Worm (Caenorhabditis elegans): ENCODE results near the gene exc-14.

Gene exc-14

ce11 chrV:5027640-5028039 is 18.4 kb downstream of the exc-14 start, which contains the start of gene cpt-4:
TSS of gene cpt-4 (minus strand) at chrV:5027723.
- TF ChIP-seq mml-1 (tag; optimal IDR thresholded peaks at IDR 0.05) (no peak), elt-1 (tag; optimal IDR thresholded peaks at IDR 0.05) (no peak), elt-2 (tag; optimal IDR thresholded peaks at IDR 0.05) (peak; percentile 95), mdl-1 (tag; optimal IDR thresholded peaks at IDR 0.05) (peak; percentile 5), unc-39 (tag; optimal IDR thresholded peaks at IDR 0.05) (no peak), nhr-23 (tag; optimal IDR thresholded peaks at IDR 0.05) (no peak), nhr-237 (tag; optimal IDR thresholded peaks at IDR 0.05) (no peak), pqm-1 (tag; optimal IDR thresholded peaks at IDR 0.05) (peak; percentile 83), unc-62 (GFP tag; optimal IDR thresholded peaks at IDR 0.05) (no peak), R02D3.7 (tag; optimal IDR thresholded peaks at IDR 0.05) (no peak), nhr-28 (tag; optimal IDR thresholded peaks at IDR 0.05) (no peak), ama-1 (optimal IDR thresholded peaks at IDR 0.05) (no peak), egl-27 (tag; optimal IDR thresholded peaks at IDR 0.05) (no peak), ceh-28 (tag; optimal IDR thresholded peaks at IDR 0.05) (no peak), egl-5 (tag; optimal IDR thresholded peaks at IDR 0.05) (no peak), lin-15B (tag; optimal IDR thresholded peaks at IDR 0.05) (no peak)

- TF ChIP-seq nhr-25 (tag; optimal IDR thresholded peaks at IDR 0.05) (no peak), nhr-237 (tag; optimal IDR thresholded peaks at IDR 0.05) (no peak), pqm-1 (tag; optimal IDR thresholded peaks at IDR 0.05) (peak; percentile 58), ceh-16 (tag; optimal IDR thresholded peaks at IDR 0.05) (no peak), nhr-43 (tag; optimal IDR thresholded peaks at IDR 0.05; ENCODE audit: poor library complexity, severe bottlenecking) (peak; percentile 13), nhr-28 (tag; optimal IDR thresholded peaks at IDR 0.05) (no peak), mml-1 (tag; optimal IDR thresholded peaks at IDR 0.05) (no peak), nhr-77 (tag; optimal IDR thresholded peaks at IDR 0.05) (no peak), R02D3.7 (tag; optimal IDR thresholded peaks at IDR 0.05) (no peak), mdl-1 (tag; optimal IDR thresholded peaks at IDR 0.05) (no peak), zag-1 (tag; optimal IDR thresholded peaks at IDR 0.05) (no peak), daf-12 (tag; optimal IDR thresholded peaks at IDR 0.05) (no peak), skn-1 (tag; optimal IDR thresholded peaks at IDR 0.05) (no peak), elt-3 (tag; optimal IDR thresholded peaks at IDR 0.05) (no peak), egl-5 (tag; optimal IDR thresholded peaks at IDR 0.05) (no peak), fos-1 (tag; optimal IDR thresholded peaks at IDR 0.05) (no peak), lsy-12 (tag; optimal IDR thresholded peaks at IDR 0.05) (no peak), nhr-76 (tag; optimal IDR thresholded peaks at IDR 0.05) (no peak), elt-2 (tag; optimal IDR thresholded peaks at IDR 0.05) (peak; percentile 90), ztf-4 (tag; optimal IDR thresholded peaks at IDR 0.05) (no peak)
Measured at ce11 chrV:5026438-5026837, 19.6 kb downstream of the exc-14 start.

- TF ChIP-seq hmg-11 (tag; optimal IDR thresholded peaks at IDR 0.05) (no peak), elt-2 (tag; optimal IDR thresholded peaks at IDR 0.05) (peak; percentile 2)
Measured at ce11 chrV:5023355-5023754, 22.6 kb downstream of the exc-14 start.

- TF ChIP-seq aly-2 (tag; optimal IDR thresholded peaks at IDR 0.05) (no peak), pqm-1 (tag; optimal IDR thresholded peaks at IDR 0.05) (peak; percentile 28), egl-5 (tag; optimal IDR thresholded peaks at IDR 0.05) (no peak)
Measured at ce11 chrV:5018810-5019274, 27.2 kb downstream of the exc-14 start, which contains the start of gene srr-4. TSS of gene srr-4 (plus strand) at chrV:5019224.

ce11 chrV:5018067-5018466 is 27.9 kb downstream of the exc-14 start:
- peak; percentile 85 for TF ChIP-seq pqm-1 (tag; optimal IDR thresholded peaks at IDR 0.05)
- no peak for TF ChIP-seq nhr-43 (tag; optimal IDR thresholded peaks at IDR 0.05; ENCODE audit: poor library complexity, severe bottlenecking)
- TF ChIP-seq elt-2 (tag; optimal IDR thresholded peaks at IDR 0.05): peak; percentile 86
- TF ChIP-seq tbx-2 (tag; optimal IDR thresholded peaks at IDR 0.05): no peak

ce11 chrV:5016728-5017127 is 29.3 kb downstream of the exc-14 start:
- no peak for TF ChIP-seq ceh-9 (tag; optimal IDR thresholded peaks at IDR 0.05)
- no peak for TF ChIP-seq aly-2 (tag; optimal IDR thresholded peaks at IDR 0.05)
- no peak for TF ChIP-seq elt-2 (tag; optimal IDR thresholded peaks at IDR 0.05)
- TF ChIP-seq skn-1 (tag; optimal IDR thresholded peaks at IDR 0.05): no peak
- TF ChIP-seq elt-1 (tag; optimal IDR thresholded peaks at IDR 0.05): no peak
- no peak for TF ChIP-seq unc-39 (tag; optimal IDR thresholded peaks at IDR 0.05)
- no peak for TF ChIP-seq nhr-11 (tag; optimal IDR thresholded peaks at IDR 0.05)
- TF ChIP-seq nhr-43 (tag; optimal IDR thresholded peaks at IDR 0.05; ENCODE audit: poor library complexity, severe bottlenecking): no peak
- no peak for TF ChIP-seq mml-1 (tag; optimal IDR thresholded peaks at IDR 0.05)
- TF ChIP-seq tbx-2 (tag; optimal IDR thresholded peaks at IDR 0.05): no peak

All from whole organism, L3 larva.